Worm (Caenorhabditis elegans) whole organism, late embryonic: ENCODE measurements around the gene D2024.4.

Experiments used
- C08G9.2 ChIP-seq: sonication (generic microtip); optimal IDR thresholded peaks from 2 replicates; lab custom pipeline; 2016; ENCODE audit warnings: mild to moderate bottlenecking, missing genetic modification characterization, moderate library complexity, missing compliant biosample characterization
- Y22D7AL.16 ChIP-seq: sonication (generic microtip); optimal IDR thresholded peaks from 2 replicates; lab custom pipeline; 2016; ENCODE audit warnings: missing genetic modification characterization, missing compliant biosample characterization
- ahr-1 ChIP-seq: sonication (generic microtip); optimal IDR thresholded peaks from 2 replicates; lab custom pipeline; 2016; ENCODE audit warnings: missing genetic modification characterization, missing compliant biosample characterization
- ama-1 ChIP-seq: fragments of 150-350 bp; optimal IDR thresholded peaks from 2 replicates; lab custom pipeline; 2014
- ceh-14 ChIP-seq: sonication (generic microtip); optimal IDR thresholded peaks from 2 replicates; lab custom pipeline; 2016; ENCODE audit warnings: missing genotype, missing genetic modification characterization, missing compliant biosample characterization
- ceh-22 ChIP-seq: sonication (generic microtip); optimal IDR thresholded peaks from 2 replicates; lab custom pipeline; 2017; ENCODE audit warnings: missing biosample characterization, missing genetic modification characterization
- ceh-30 ChIP-seq: fragments of 150-350 bp; optimal IDR thresholded peaks from 2 replicates; lab custom pipeline; 2014; ENCODE audit warnings: missing biosample characterization, missing genetic modification characterization
- ceh-31 ChIP-seq: sonication (generic microtip); optimal IDR thresholded peaks from 2 replicates; lab custom pipeline; 2016; ENCODE audit warnings: missing genetic modification characterization, missing compliant biosample characterization
- ceh-34 ChIP-seq: sonication (generic microtip); optimal IDR thresholded peaks from 2 replicates; lab custom pipeline; 2016; ENCODE audit warnings: mild to moderate bottlenecking, missing genetic modification characterization, missing compliant biosample characterization
- ceh-48 ChIP-seq: sonication (generic microtip); optimal IDR thresholded peaks from 2 replicates; lab custom pipeline; 2016; ENCODE audit warnings: missing genetic modification characterization, inconsistent platforms, missing compliant biosample characterization
- ceh-9 ChIP-seq: sonication (generic microtip); optimal IDR thresholded peaks from 2 replicates; lab custom pipeline; 2016; ENCODE audit warnings: mild to moderate bottlenecking, missing genetic modification characterization, inconsistent platforms, missing compliant biosample characterization
- che-1 ChIP-seq: sonication (generic microtip); optimal IDR thresholded peaks from 2 replicates; lab custom pipeline; 2016; ENCODE audit warnings: mild to moderate bottlenecking, missing genetic modification characterization, missing compliant biosample characterization
- fax-1 ChIP-seq: sonication (generic microtip); optimal IDR thresholded peaks from 2 replicates; lab custom pipeline; 2016; ENCODE audit warnings: missing genotype, missing genetic modification characterization, missing compliant biosample characterization
- fkh-10 ChIP-seq: fragments of 150-350 bp; optimal IDR thresholded peaks from 2 replicates; lab custom pipeline; 2014; ENCODE audit warnings: missing biosample characterization, missing genetic modification reagents, missing genetic modification characterization
- hlh-30 ChIP-seq: sonication (generic microtip); optimal IDR thresholded peaks from 2 replicates; lab custom pipeline; 2017; ENCODE audit warnings: antibody characterized with exemption, missing genetic modification characterization, missing compliant biosample characterization; ENCODE audit not compliant: insufficient read depth
- hlh-6 ChIP-seq: sonication (generic microtip); optimal IDR thresholded peaks from 2 replicates; lab custom pipeline; 2016; ENCODE audit warnings: missing genotype, missing genetic modification characterization, missing compliant biosample characterization
- lim-6 ChIP-seq: sonication (generic microtip); optimal IDR thresholded peaks from 2 replicates; lab custom pipeline; 2016; ENCODE audit warnings: missing genetic modification characterization, missing compliant biosample characterization
- lin-11 ChIP-seq: fragments of 200-800 bp; sonication (Bioruptor generic); optimal IDR thresholded peaks from 2 replicates; lab custom pipeline; 2018; ENCODE audit warnings: mild to moderate bottlenecking, missing genetic modification characterization, missing compliant biosample characterization
- madf-2 ChIP-seq: sonication (generic microtip); optimal IDR thresholded peaks from 2 replicates; lab custom pipeline; 2017; ENCODE audit warnings: missing genetic modification characterization, missing compliant biosample characterization
- nhr-232 ChIP-seq: sonication (generic microtip); optimal IDR thresholded peaks from 2 replicates; lab custom pipeline; 2016; ENCODE audit warnings: missing genetic modification characterization, missing compliant biosample characterization
- odd-2 ChIP-seq: sonication (generic microtip); optimal IDR thresholded peaks from 2 replicates; lab custom pipeline; 2017; ENCODE audit warnings: antibody characterized with exemption, mild to moderate bottlenecking, missing genetic modification characterization, missing compliant biosample characterization
- pag-3 ChIP-seq: sonication (generic microtip); optimal IDR thresholded peaks from 2 replicates; lab custom pipeline; 2016; ENCODE audit warnings: missing compliant biosample characterization, missing genetic modification characterization, borderline replicate concordance
- pha-4 ChIP-seq: fragments of 150-350 bp; optimal IDR thresholded peaks from 2 replicates; lab custom pipeline; 2018; ENCODE audit warnings: missing biosample characterization, missing genetic modification reagents, missing genetic modification characterization
- pqm-1 ChIP-seq: sonication (generic microtip); optimal IDR thresholded peaks from 2 replicates; lab custom pipeline; 2016; ENCODE audit warnings: missing genetic modification characterization, missing compliant biosample characterization
- ref-2 ChIP-seq: sonication (generic microtip); optimal IDR thresholded peaks from 2 replicates; lab custom pipeline; 2016; ENCODE audit warnings: missing genetic modification characterization, missing compliant biosample characterization
- rnt-1 ChIP-seq: sonication (generic microtip); optimal IDR thresholded peaks from 2 replicates; lab custom pipeline; 2016; ENCODE audit warnings: missing genetic modification characterization, missing compliant biosample characterization
- sox-2 ChIP-seq: fragments of 200-800 bp; sonication (Bioruptor generic); IDR thresholded peaks from 2 replicates; pipeline ENCODE4 v1.3.6; 2022; ENCODE audit warnings: missing genetic modification reagents, missing genetic modification characterization, missing compliant biosample characterization
- sox-4 ChIP-seq: sonication (generic microtip); optimal IDR thresholded peaks from 2 replicates; lab custom pipeline; 2017; ENCODE audit warnings: mild to moderate bottlenecking, missing genetic modification characterization, inconsistent platforms, missing compliant biosample characterization
- syd-9 ChIP-seq: sonication (generic microtip); optimal IDR thresholded peaks from 2 replicates; lab custom pipeline; 2016; ENCODE audit warnings: mild to moderate bottlenecking, missing genetic modification characterization, moderate library complexity, missing compliant biosample characterization
- tbx-2 ChIP-seq: sonication (generic microtip); optimal IDR thresholded peaks from 2 replicates; lab custom pipeline; 2016; ENCODE audit warnings: missing genetic modification characterization, missing compliant biosample characterization
- tbx-7 ChIP-seq: sonication (generic microtip); optimal IDR thresholded peaks from 2 replicates; lab custom pipeline; 2016; ENCODE audit warnings: missing genotype, missing genetic modification characterization, missing compliant biosample characterization
- ttx-3 ChIP-seq: sonication (generic microtip); optimal IDR thresholded peaks from 2 replicates; lab custom pipeline; 2016; ENCODE audit warnings: missing genetic modification reagents, missing genetic modification characterization, missing compliant biosample characterization
- unc-3 ChIP-seq, 2 experiments: fragments of 200-800 bp in 1 of 2; sonication (Bioruptor generic) in 1 of 2; sonication (generic microtip) in 1 of 2; conservative IDR thresholded peaks in 1 of 2; optimal IDR thresholded peaks in 1 of 2; 2 replicates each; pipeline versions ENCODE4 v1.3.6 to Lab custom; 2016 to 2022; ENCODE audit warnings: missing compliant biosample characterization in 2 of 2, missing genetic modification characterization in 2 of 2, missing genetic modification reagents in 1 of 2
- unc-42 ChIP-seq: sonication (generic microtip); optimal IDR thresholded peaks from 2 replicates; lab custom pipeline; 2016; ENCODE audit warnings: missing genotype, missing genetic modification characterization, missing compliant biosample characterization
- unc-55 ChIP-seq: sonication (generic microtip); optimal IDR thresholded peaks from 2 replicates; lab custom pipeline; 2017; ENCODE audit warnings: missing biosample characterization, missing genetic modification reagents, missing genetic modification characterization
- zip-5 ChIP-seq: sonication (generic microtip); optimal IDR thresholded peaks from 2 replicates; lab custom pipeline; 2016; ENCODE audit warnings: missing genetic modification characterization, missing compliant biosample characterization

Gene D2024.4

ce11 chrIV:7230935-7231334 lies at the start of gene D2024.4:
TSS of gene D2024.4 (plus strand) at chrIV:7231235.
- TF ChIP-seq madf-2 (tag; lab: Kevin White, UChicago): no peak
- TF ChIP-seq ceh-22 (tag; lab: Kevin White, UChicago): no peak
- TF ChIP-seq pag-3 (tag; lab: Kevin White, UChicago): no peak
- TF ChIP-seq tbx-7: no peak
- no peak for TF ChIP-seq ceh-31 (tag; lab: Kevin White, UChicago)
- TF ChIP-seq sox-4: no peak
- no peak for TF ChIP-seq hlh-6 (tag; lab: Kevin White, UChicago)
- TF ChIP-seq, all 69 proteins: peak for 0

- TF ChIP-seq sox-2 (GFP tag; lab: Robert Waterston, UW) (no peak), ceh-22 (tag; lab: Kevin White, UChicago) (no peak), hlh-30 (tag; lab: Kevin White, UChicago) (no peak), unc-55 (GFP tag; lab: Kevin White, UChicago) (no peak), ama-1 (lab: Kevin White, UChicago) (no peak), nhr-232 (tag; lab: Kevin White, UChicago) (no peak), pqm-1 (tag; lab: Kevin White, UChicago) (no peak), fax-1 (no peak), C08G9.2 (no peak), ceh-31 (tag; lab: Kevin White, UChicago) (no peak), odd-2 (tag; lab: Kevin White, UChicago) (no peak), Y22D7AL.16 (tag; lab: Kevin White, UChicago) (no peak), lin-11 (no peak), ttx-3 (tag; lab: Kevin White, UChicago) (no peak), ceh-48 (tag; lab: Kevin White, UChicago) (no peak), fkh-10 (GFP tag; lab: Kevin White, UChicago) (no peak), syd-9 (tag; lab: Kevin White, UChicago) (no peak), tbx-2 (tag; lab: Kevin White, UChicago) (no peak), ceh-14 (tag; lab: Kevin White, UChicago) (no peak)
Observed at ce11 chrIV:7182818-7183217, 48.2 kb upstream of the D2024.4 start.

ce11 chrIV:7184597-7184996 lies 46.4 kb upstream of the D2024.4 start, which contains the start of gene clec-179:
TSS of gene clec-179 (minus strand) at chrIV:7184697.
- TF ChIP-seq ref-2 (no peak), ahr-1 (tag; lab: Kevin White, UChicago) (no peak), ceh-9 (tag; lab: Kevin White, UChicago) (no peak), ceh-34 (tag; lab: Kevin White, UChicago) (no peak), syd-9 (tag; lab: Kevin White, UChicago) (no peak), unc-3 (GFP tag; conservative IDR thresholded peaks at IDR 0.05; lab: Robert Waterston, UW) (no peak), unc-3 (tag; optimal IDR thresholded peaks at IDR 0.05; lab: Kevin White, UChicago) (no peak)

ce11 chrIV:7186756-7187155 lies 44.3 kb upstream of the D2024.4 start, which contains the start of gene str-249:
TSS of gene str-249 (minus strand) at chrIV:7186856.
- TF ChIP-seq ttx-3 (tag; lab: Kevin White, UChicago) (no peak), hlh-30 (tag; lab: Kevin White, UChicago) (no peak), unc-55 (GFP tag; lab: Kevin White, UChicago) (no peak), che-1 (no peak), zip-5 (tag; lab: Kevin White, UChicago) (no peak), rnt-1 (tag; lab: Kevin White, UChicago) (no peak), lin-11 (no peak), Y22D7AL.16 (tag; lab: Kevin White, UChicago) (no peak), ceh-30 (tag; lab: Kevin White, UChicago) (no peak), lim-6 (tag; lab: Kevin White, UChicago) (no peak)

- TF ChIP-seq unc-42 (no peak), lin-11 (no peak), pha-4 (no peak)
Observed at ce11 chrIV:7188030-7188429, 43.0 kb upstream of the D2024.4 start, which contains the start of gene C42D4.13. TSS of gene C42D4.13 (minus strand) at chrIV:7188130.
